Worm (Caenorhabditis elegans): ENCODE data around the gene K02D3.2.

The K02D3.2 gene

ce11 chrX:13726874-13727343, 15.1 kb upstream of the K02D3.2 start, which contains the start of gene pix-1:
TSS of gene pix-1 (plus strand) at chrX:13727293.
- TF ChIP-seq madf-8 (GFP tag; conservative IDR thresholded peaks at IDR 0.05) (no peak), egrh-3 (GFP tag; IDR thresholded peaks at IDR 0.05) (no peak), hmg-1.2 (GFP tag; IDR thresholded peaks at IDR 0.05) (peak; percentile 95; the same call in 1 of the 2 replicates), egl-44 (GFP tag; IDR thresholded peaks at IDR 0.05) (no peak), lag-1 (GFP tag; IDR thresholded peaks at IDR 0.05) (no peak), mes-4 (tag; optimal IDR thresholded peaks at IDR 0.05) (no peak), K12H6.12 (tag; optimal IDR thresholded peaks at IDR 0.05) (peak; percentile 11), rcor-1 (GFP tag; IDR thresholded peaks at IDR 0.05) (no peak), tbx-9 (tag; optimal IDR thresholded peaks at IDR 0.05; ENCODE audit: borderline replicate concordance) (no peak), F49E8.2 (tag; optimal IDR thresholded peaks at IDR 0.05; ENCODE audit: insufficient read depth) (no peak), tlf-1 (GFP tag; optimal IDR thresholded peaks at IDR 0.05) (no peak), repo-1 (tag; optimal IDR thresholded peaks at IDR 0.05) (no peak), nfya-2 (GFP tag; IDR thresholded peaks at IDR 0.05) (no peak), Y79H2A.3 (GFP tag; conservative IDR thresholded peaks at IDR 0.05) (no peak), rec-8 (tag; optimal IDR thresholded peaks at IDR 0.05) (no peak), nhr-80 (tag; optimal IDR thresholded peaks at IDR 0.05) (peak; percentile 21), somi-1 (GFP tag; optimal IDR thresholded peaks at IDR 0.05) (no peak), mel-28 (tag; optimal IDR thresholded peaks at IDR 0.05; ENCODE audit: borderline replicate concordance) (no peak), sea-2 (GFP tag; IDR thresholded peaks at IDR 0.05) (no peak), ZK185.1 (tag; optimal IDR thresholded peaks at IDR 0.05; ENCODE audit: poor library complexity, severe bottlenecking) (peak; percentile 18), rpc-1 (optimal IDR thresholded peaks at IDR 0.05) (no peak), rpc-1 (tag; optimal IDR thresholded peaks at IDR 0.05) (no peak), B0261.1 (tag; optimal IDR thresholded peaks at IDR 0.05) (peak; percentile 21), ceh-100 (GFP tag; IDR thresholded peaks at IDR 0.05) (no peak), unc-62 (GFP tag; optimal IDR thresholded peaks at IDR 0.05) (no peak), madf-3 (GFP tag; IDR thresholded peaks at IDR 0.05) (no peak), F39B2.1 (GFP tag; IDR thresholded peaks at IDR 0.05) (no peak), mcd-1 (GFP tag; IDR thresholded peaks at IDR 0.05) (peak; percentile 96)

- TF ChIP-seq egrh-3 (GFP tag; IDR thresholded peaks at IDR 0.05) (no peak), dpff-1 (tag; optimal IDR thresholded peaks at IDR 0.05) (no peak), lin-54 (GFP tag; optimal IDR thresholded peaks at IDR 0.05) (no peak), F39B2.1 (GFP tag; IDR thresholded peaks at IDR 0.05) (no peak), hrde-1 (tag; optimal IDR thresholded peaks at IDR 0.05; ENCODE audit: borderline replicate concordance) (no peak), C17E4.6 (GFP tag; IDR thresholded peaks at IDR 0.05) (no peak), attf-5 (GFP tag; optimal IDR thresholded peaks at IDR 0.05) (no peak), sdz-38 (tag; optimal IDR thresholded peaks at IDR 0.05) (no peak), nfya-1 (tag; optimal IDR thresholded peaks at IDR 0.05; ENCODE audit: borderline replicate concordance, insufficient read depth) (no peak), ztf-28 (GFP tag; IDR thresholded peaks at IDR 0.05) (no peak), ama-1 (optimal IDR thresholded peaks at IDR 0.05) (no peak), ama-1 (GFP tag; optimal IDR thresholded peaks at IDR 0.05) (no peak)
Measured at ce11 chrX:13726285-13726684, 14.5 kb upstream of the K02D3.2 start.

- TF ChIP-seq rcor-1 (GFP tag; IDR thresholded peaks at IDR 0.05) (no peak), ztf-25 (GFP tag; IDR thresholded peaks at IDR 0.05) (no peak), dpl-1 (GFP tag; optimal IDR thresholded peaks at IDR 0.05) (no peak), F23B12.7 (tag; optimal IDR thresholded peaks at IDR 0.05; ENCODE audit: insufficient read depth) (no peak), madf-6 (GFP tag; IDR thresholded peaks at IDR 0.05) (no peak), B0035.1 (tag; optimal IDR thresholded peaks at IDR 0.05) (no peak), B0261.1 (tag; optimal IDR thresholded peaks at IDR 0.05) (no peak), atf-7 (tag; optimal IDR thresholded peaks at IDR 0.05) (no peak), fkh-3 (tag; optimal IDR thresholded peaks at IDR 0.05) (no peak), ztf-3 (GFP tag; optimal IDR thresholded peaks at IDR 0.05) (no peak), somi-1 (GFP tag; optimal IDR thresholded peaks at IDR 0.05) (no peak), Y95B8A.8 (GFP tag; IDR thresholded peaks at IDR 0.05) (no peak), tbx-9 (tag; optimal IDR thresholded peaks at IDR 0.05; ENCODE audit: borderline replicate concordance) (no peak), let-526 (GFP tag; IDR thresholded peaks at IDR 0.05) (no peak), him-1 (tag; optimal IDR thresholded peaks at IDR 0.05) (no peak)
Measured at ce11 chrX:13724364-13724763, 12.6 kb upstream of the K02D3.2 start, which contains the start of gene K11E4.6. TSS of gene K11E4.6 (plus strand) at chrX:13724664.

Data from whole organism, young adult.